Worm (Caenorhabditis elegans) whole organism, L2 larva: Measurements from ENCODE around the gene ZC13.1.

Experiments used
- ama-1 ChIP-seq: fragments of 150-350 bp; optimal IDR thresholded peaks from 2 replicates; lab custom pipeline; 2018; ENCODE audit warnings: inconsistent platforms
- egl-27 ChIP-seq: sonication (generic microtip); optimal IDR thresholded peaks from 3 replicates; lab custom pipeline; 2017; ENCODE audit warnings: missing biosample characterization, missing genetic modification reagents, missing genetic modification characterization

DNA sequence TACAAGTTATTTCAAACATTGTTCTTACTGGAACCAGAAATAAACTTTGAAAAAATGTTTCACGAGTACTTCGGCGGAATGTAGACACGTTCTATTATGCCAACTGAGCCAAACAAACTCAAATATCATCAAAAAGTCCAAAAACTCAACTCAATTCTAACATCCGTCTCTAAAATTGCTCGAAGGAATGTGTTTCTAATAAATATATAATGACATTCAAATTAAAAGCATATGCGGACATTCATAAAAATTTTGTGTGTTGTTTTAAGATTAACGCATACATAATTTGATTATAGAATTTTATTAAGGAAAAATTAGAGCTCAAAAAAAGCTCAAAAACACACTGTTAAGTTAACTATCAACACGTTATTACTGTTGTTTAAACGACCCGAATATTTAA is 31.6 kb upstream of the ZC13.1 start:
- no peak for TF ChIP-seq egl-27
- TF ChIP-seq ama-1 (lab: Kevin White, UChicago) = no peak
